Worm (Caenorhabditis elegans) whole organism, midembryonic: Measurements from ENCODE around the gene M04B2.6.

Experiments
- T22C8.4 ChIP-seq: fragments of 200-800 bp; sonication (Bioruptor generic); IDR thresholded peaks from 2 replicates; pipeline ENCODE4 v1.3.6; 2022; ENCODE audit warnings: missing genetic modification characterization, missing compliant biosample characterization
- cog-1 ChIP-seq: sonication (generic microtip); optimal IDR thresholded peaks from 2 replicates; lab custom pipeline; 2016; ENCODE audit warnings: missing genetic modification characterization, missing compliant biosample characterization
- flt-1 ChIP-seq: fragments of 200-800 bp; sonication (Bioruptor generic); IDR thresholded peaks from 2 replicates; pipeline ENCODE4 v1.3.6; 2022; ENCODE audit warnings: missing genetic modification characterization, missing compliant biosample characterization
- klf-2 ChIP-seq: fragments of 200-800 bp; sonication (Bioruptor generic); conservative IDR thresholded peaks from 2 replicates; pipeline ENCODE4 v1.3.6; 2022; ENCODE audit warnings: missing genetic modification reagents, missing genetic modification characterization, missing compliant biosample characterization
- med-1 ChIP-seq: sonication (generic microtip); optimal IDR thresholded peaks from 2 replicates; lab custom pipeline; 2017; ENCODE audit warnings: missing genetic modification characterization, mild to moderate bottlenecking, missing compliant biosample characterization, antibody characterized with exemption, missing genetic modification reagents; ENCODE audit not compliant: insufficient read depth
- ref-1 ChIP-seq: fragments of 200-800 bp; sonication (Bioruptor generic); conservative IDR thresholded peaks from 2 replicates; pipeline ENCODE4 v1.3.6; 2022; ENCODE audit warnings: missing genetic modification reagents, missing genetic modification characterization, missing compliant biosample characterization
- tab-1 ChIP-seq: fragments of 200-800 bp; sonication (Bioruptor generic); IDR thresholded peaks from 2 replicates; pipeline ENCODE4 v1.3.6; 2022; ENCODE audit warnings: missing genetic modification characterization, missing compliant biosample characterization
- ztf-23 ChIP-seq: fragments of 200-800 bp; sonication (Bioruptor generic); IDR thresholded peaks from 2 replicates; pipeline ENCODE4 v1.3.6; 2022; ENCODE audit warnings: missing genetic modification reagents, missing genetic modification characterization, missing compliant biosample characterization
- ztf-29 ChIP-seq: fragments of 200-800 bp; sonication (Bioruptor generic); IDR thresholded peaks from 2 replicates; pipeline ENCODE4 v1.3.6; 2022; ENCODE audit warnings: missing genetic modification reagents, missing genetic modification characterization, missing compliant biosample characterization

ce11 chrIV:11551813-11552212 is 41.2 kb upstream of the M04B2.6 start, which contains the start of gene col-128:
- no peak for TF ChIP-seq T22C8.4 (GFP tag; lab: Robert Waterston, UW)
- TF ChIP-seq klf-2 (GFP tag; lab: Robert Waterston, UW) = no peak
- TF ChIP-seq flt-1 (GFP tag; lab: Robert Waterston, UW) = no peak
- TF ChIP-seq med-1 (GFP tag; lab: Kevin White, UChicago) = no peak
- no peak for TF ChIP-seq ztf-23 (GFP tag; lab: Robert Waterston, UW)
- TF ChIP-seq ztf-29 = no peak
- no peak for TF ChIP-seq cog-1 (tag; lab: Kevin White, UChicago)
- no peak for TF ChIP-seq tab-1 (GFP tag; lab: Robert Waterston, UW)
- no peak for TF ChIP-seq ref-1 (GFP tag; lab: Robert Waterston, UW)
